Worm (Caenorhabditis elegans) whole organism, young adult: ENCODE measurements around the gene gnrr-7.
A peak's percentile ranks its signal among the peaks of the same experiment; 100 is the strongest.

Source experiments
- B0035.1 ChIP-seq: sonication (generic microtip); optimal IDR thresholded peaks from 2 replicates; lab custom pipeline; 2016; ENCODE audit warnings: missing genetic modification characterization, mild to moderate bottlenecking, missing compliant biosample characterization, missing genotype, missing genetic modification reagents
- B0261.1 ChIP-seq: sonication (generic microtip); optimal IDR thresholded peaks from 2 replicates; lab custom pipeline; 2016; ENCODE audit warnings: mild to moderate bottlenecking, missing genetic modification characterization, moderate library complexity, missing compliant biosample characterization
- F10E7.11 ChIP-seq: sonication (generic microtip); optimal IDR thresholded peaks from 2 replicates; lab custom pipeline; 2017; ENCODE audit warnings: mild to moderate bottlenecking, missing genetic modification characterization, moderate library complexity, missing compliant biosample characterization
- F37B4.10 ChIP-seq: fragments of 200-800 bp; sonication (Bioruptor generic); IDR thresholded peaks from 2 replicates; pipeline ENCODE4 v1.3.6; 2022; ENCODE audit warnings: missing genetic modification characterization, missing compliant biosample characterization
- F55B11.4 ChIP-seq: sonication (generic microtip); optimal IDR thresholded peaks from 2 replicates; lab custom pipeline; 2016; ENCODE audit warnings: missing compliant biosample characterization, missing genetic modification characterization, borderline replicate concordance; ENCODE audit not compliant: insufficient read depth
- F57C9.4 ChIP-seq: sonication (generic microtip); optimal IDR thresholded peaks from 2 replicates; lab custom pipeline; 2017; ENCODE audit warnings: mild to moderate bottlenecking, missing genetic modification characterization, missing compliant biosample characterization
- K12H6.12 ChIP-seq: fragments of 200-800 bp; sonication (Bioruptor generic); optimal IDR thresholded peaks from 2 replicates; lab custom pipeline; 2018; ENCODE audit warnings: mild to moderate bottlenecking, missing genetic modification characterization, missing compliant biosample characterization
- T07F8.4 ChIP-seq: sonication (generic microtip); optimal IDR thresholded peaks from 2 replicates; lab custom pipeline; 2016; ENCODE audit warnings: mild to moderate bottlenecking, missing genetic modification characterization, moderate library complexity, missing compliant biosample characterization
- Y53F4B.3 ChIP-seq: fragments of 200-800 bp; sonication (Bioruptor generic); IDR thresholded peaks from 2 replicates; pipeline ENCODE4 v1.3.6; 2022; ENCODE audit warnings: missing genetic modification reagents, missing genetic modification characterization, missing compliant biosample characterization
- Y95B8A.8 ChIP-seq: fragments of 200-800 bp; sonication (Bioruptor generic); IDR thresholded peaks from 2 replicates; pipeline ENCODE4 v1.3.6; 2022; ENCODE audit warnings: missing genetic modification reagents, missing genetic modification characterization, missing compliant biosample characterization
- ama-1 ChIP-seq, 3 experiments: fragments of 150-350 bp in 1 of 3; sonication (generic microtip) in 2 of 3; optimal IDR thresholded peaks; 2 replicates each; lab custom pipeline; 2014 to 2018; ENCODE audit warnings: missing biosample characterization in 2 of 3, missing genetic modification characterization in 2 of 3, missing genetic modification reagents in 2 of 3
- attf-5 ChIP-seq: fragments of 200-800 bp; sonication (Bioruptor generic); optimal IDR thresholded peaks from 2 replicates; lab custom pipeline; 2018; ENCODE audit warnings: mild to moderate bottlenecking, missing genetic modification characterization, missing compliant biosample characterization
- attf-6 ChIP-seq: fragments of 200-800 bp; sonication (Bioruptor generic); IDR thresholded peaks from 2 replicates; pipeline ENCODE4 v1.3.6; 2022; ENCODE audit warnings: missing genetic modification reagents, missing genetic modification characterization, missing compliant biosample characterization
- bed-2 ChIP-seq: fragments of 200-800 bp; sonication (Bioruptor generic); IDR thresholded peaks from 2 replicates; pipeline ENCODE4 v1.3.6; 2022; ENCODE audit warnings: missing genetic modification reagents, missing genetic modification characterization, missing compliant biosample characterization
- ceh-100 ChIP-seq: fragments of 200-800 bp; sonication (Bioruptor generic); IDR thresholded peaks from 2 replicates; pipeline ENCODE4 v1.3.6; 2022; ENCODE audit warnings: missing genetic modification reagents, missing genetic modification characterization, missing compliant biosample characterization
- ceh-40 ChIP-seq: fragments of 200-800 bp; sonication (Bioruptor generic); IDR thresholded peaks from 2 replicates; pipeline ENCODE4 v1.3.6; 2022; ENCODE audit warnings: missing genetic modification characterization, missing compliant biosample characterization
- ceh-58 ChIP-seq: fragments of 200-800 bp; sonication (Bioruptor generic); IDR thresholded peaks from 2 replicates; pipeline ENCODE4 v1.3.6; 2022; ENCODE audit warnings: missing genetic modification characterization, missing compliant biosample characterization
- chd-7 ChIP-seq: sonication (generic microtip); optimal IDR thresholded peaks from 2 replicates; lab custom pipeline; 2016; ENCODE audit warnings: mild to moderate bottlenecking, missing genetic modification characterization, moderate library complexity, missing compliant biosample characterization
- die-1 ChIP-seq: sonication (generic microtip); optimal IDR thresholded peaks from 2 replicates; lab custom pipeline; 2016; ENCODE audit warnings: missing genotype, mild to moderate bottlenecking, missing genetic modification characterization, missing compliant biosample characterization
- dox-1 ChIP-seq: fragments of 200-800 bp; sonication (Bioruptor generic); IDR thresholded peaks from 2 replicates; pipeline ENCODE4 v1.3.6; 2022; ENCODE audit warnings: missing genetic modification reagents, missing genetic modification characterization, missing compliant biosample characterization
- dpff-1 ChIP-seq: sonication (generic microtip); optimal IDR thresholded peaks from 2 replicates; lab custom pipeline; 2017; ENCODE audit warnings: mild to moderate bottlenecking, missing genetic modification characterization, missing compliant biosample characterization
- egrh-3 ChIP-seq: fragments of 200-800 bp; sonication (Bioruptor generic); IDR thresholded peaks from 2 replicates; pipeline ENCODE4 v1.3.6; 2022; ENCODE audit warnings: missing genetic modification reagents, missing genetic modification characterization, missing compliant biosample characterization
- him-1 ChIP-seq: sonication (generic microtip); optimal IDR thresholded peaks from 2 replicates; lab custom pipeline; 2016; ENCODE audit warnings: missing genotype, missing genetic modification reagents, missing genetic modification characterization, missing compliant biosample characterization
- let-607 ChIP-seq, 2 experiments: fragments of 200-800 bp in 1 of 2; sonication (Bioruptor generic) in 1 of 2; sonication (generic microtip) in 1 of 2; optimal IDR thresholded peaks; 2 replicates each; lab custom pipeline; 2016 to 2018; ENCODE audit warnings: mild to moderate bottlenecking in 2 of 2, missing compliant biosample characterization in 2 of 2, missing genetic modification characterization in 2 of 2, moderate library complexity in 2 of 2, missing genotype in 1 of 2
- lin-26 ChIP-seq: fragments of 200-800 bp; sonication (Bioruptor generic); IDR thresholded peaks from 2 replicates; pipeline ENCODE4 v1.3.6; 2022; ENCODE audit warnings: missing genetic modification reagents, missing genetic modification characterization, missing compliant biosample characterization
- lsl-1 ChIP-seq: fragments of 200-800 bp; sonication (Bioruptor generic); optimal IDR thresholded peaks from 2 replicates; lab custom pipeline; 2018; ENCODE audit warnings: mild to moderate bottlenecking, missing genetic modification characterization, moderate library complexity, missing compliant biosample characterization
- madf-3 ChIP-seq: fragments of 200-800 bp; sonication (Bioruptor generic); IDR thresholded peaks from 2 replicates; pipeline ENCODE4 v1.3.6; 2022; ENCODE audit warnings: missing genetic modification reagents, missing genetic modification characterization, missing compliant biosample characterization
- madf-6 ChIP-seq: fragments of 200-800 bp; sonication (Bioruptor generic); IDR thresholded peaks from 2 replicates; pipeline ENCODE4 v1.3.6; 2022; ENCODE audit warnings: missing genetic modification reagents, missing genetic modification characterization, missing compliant biosample characterization
- madf-8 ChIP-seq: fragments of 200-800 bp; sonication (Bioruptor generic); conservative IDR thresholded peaks from 2 replicates; pipeline ENCODE4 v1.3.6; 2022; ENCODE audit warnings: missing genetic modification reagents, missing genetic modification characterization, missing compliant biosample characterization
- mcd-1 ChIP-seq: fragments of 200-800 bp; sonication (Bioruptor generic); IDR thresholded peaks from 2 replicates; pipeline ENCODE4 v1.3.6; 2022; ENCODE audit warnings: missing genetic modification reagents, missing genetic modification characterization, missing compliant biosample characterization
- mel-28 ChIP-seq: sonication (generic microtip); optimal IDR thresholded peaks from 2 replicates; lab custom pipeline; 2016; ENCODE audit warnings: borderline replicate concordance, mild to moderate bottlenecking, missing genetic modification characterization, missing compliant biosample characterization
- mes-4 ChIP-seq: sonication (generic microtip); optimal IDR thresholded peaks from 2 replicates; lab custom pipeline; 2016; ENCODE audit warnings: missing genotype, missing genetic modification characterization, missing compliant biosample characterization
- mxl-1 ChIP-seq: sonication (generic microtip); optimal IDR thresholded peaks from 2 replicates; lab custom pipeline; 2016; ENCODE audit warnings: missing genetic modification characterization, missing compliant biosample characterization
- nhr-179 ChIP-seq: sonication (generic microtip); optimal IDR thresholded peaks from 2 replicates; lab custom pipeline; 2016; ENCODE audit warnings: mild to moderate bottlenecking, missing genetic modification characterization, missing compliant biosample characterization
- nhr-80 ChIP-seq: sonication (generic microtip); optimal IDR thresholded peaks from 2 replicates; lab custom pipeline; 2016; ENCODE audit warnings: missing genetic modification characterization, missing compliant biosample characterization
- nhr-90 ChIP-seq: sonication (generic microtip); optimal IDR thresholded peaks from 2 replicates; lab custom pipeline; 2016; ENCODE audit warnings: missing genotype, mild to moderate bottlenecking, missing genetic modification characterization, missing compliant biosample characterization
- pbrm-1 ChIP-seq: fragments of 200-800 bp; sonication (Bioruptor generic); IDR thresholded peaks from 2 replicates; pipeline ENCODE4 v1.3.6; 2022; ENCODE audit warnings: missing genetic modification reagents, missing genetic modification characterization, missing compliant biosample characterization
- pha-4 ChIP-seq: fragments of 150-350 bp; sonication (generic microtip); optimal IDR thresholded peaks from 2 replicates; lab custom pipeline; 2014; ENCODE audit warnings: missing biosample characterization, missing genetic modification reagents, missing genetic modification characterization
- rcor-1 ChIP-seq: fragments of 200-800 bp; sonication (Bioruptor generic); IDR thresholded peaks from 2 replicates; pipeline ENCODE4 v1.3.6; 2022; ENCODE audit warnings: missing genetic modification reagents, missing genetic modification characterization, missing compliant biosample characterization
- rec-8 ChIP-seq, 2 experiments: sonication (generic microtip); optimal IDR thresholded peaks; 2 replicates each; lab custom pipeline; 2016; ENCODE audit warnings: mild to moderate bottlenecking in 2 of 2, missing genetic modification characterization in 2 of 2, missing genetic modification reagents in 2 of 2, missing genotype in 2 of 2, missing biosample characterization in 1 of 2, missing compliant biosample characterization in 1 of 2, moderate library complexity in 1 of 2
- rpc-1 ChIP-seq, 2 experiments: fragments of 150-350 bp in 1 of 2; sonication (generic microtip) in 1 of 2; optimal IDR thresholded peaks; 2 replicates each; lab custom pipeline; 2014 to 2018; ENCODE audit warnings: missing biosample characterization in 1 of 2, missing genetic modification characterization in 1 of 2, missing genetic modification reagents in 1 of 2, missing genotype in 1 of 2
- sea-2 ChIP-seq: fragments of 200-800 bp; sonication (Bioruptor generic); IDR thresholded peaks from 2 replicates; pipeline ENCODE4 v1.3.6; 2022; ENCODE audit warnings: missing genetic modification characterization, missing compliant biosample characterization
- snpc-1.3 ChIP-seq: sonication (generic microtip); optimal IDR thresholded peaks from 2 replicates; lab custom pipeline; 2017; ENCODE audit warnings: missing genetic modification characterization, mild to moderate bottlenecking, missing compliant biosample characterization, antibody characterized with exemption, moderate library complexity, missing genotype, missing genetic modification reagents; ENCODE audit not compliant: insufficient read depth
- zim-3 ChIP-seq: sonication (generic microtip); optimal IDR thresholded peaks from 2 replicates; lab custom pipeline; 2017; ENCODE audit warnings: mild to moderate bottlenecking, missing genetic modification characterization, moderate library complexity, missing compliant biosample characterization
- ztf-28 ChIP-seq: fragments of 200-800 bp; sonication (Bioruptor generic); IDR thresholded peaks from 2 replicates; pipeline ENCODE4 v1.3.6; 2022; ENCODE audit warnings: missing genetic modification reagents, missing genetic modification characterization, missing compliant biosample characterization

gnrr-7 gene

DNA sequence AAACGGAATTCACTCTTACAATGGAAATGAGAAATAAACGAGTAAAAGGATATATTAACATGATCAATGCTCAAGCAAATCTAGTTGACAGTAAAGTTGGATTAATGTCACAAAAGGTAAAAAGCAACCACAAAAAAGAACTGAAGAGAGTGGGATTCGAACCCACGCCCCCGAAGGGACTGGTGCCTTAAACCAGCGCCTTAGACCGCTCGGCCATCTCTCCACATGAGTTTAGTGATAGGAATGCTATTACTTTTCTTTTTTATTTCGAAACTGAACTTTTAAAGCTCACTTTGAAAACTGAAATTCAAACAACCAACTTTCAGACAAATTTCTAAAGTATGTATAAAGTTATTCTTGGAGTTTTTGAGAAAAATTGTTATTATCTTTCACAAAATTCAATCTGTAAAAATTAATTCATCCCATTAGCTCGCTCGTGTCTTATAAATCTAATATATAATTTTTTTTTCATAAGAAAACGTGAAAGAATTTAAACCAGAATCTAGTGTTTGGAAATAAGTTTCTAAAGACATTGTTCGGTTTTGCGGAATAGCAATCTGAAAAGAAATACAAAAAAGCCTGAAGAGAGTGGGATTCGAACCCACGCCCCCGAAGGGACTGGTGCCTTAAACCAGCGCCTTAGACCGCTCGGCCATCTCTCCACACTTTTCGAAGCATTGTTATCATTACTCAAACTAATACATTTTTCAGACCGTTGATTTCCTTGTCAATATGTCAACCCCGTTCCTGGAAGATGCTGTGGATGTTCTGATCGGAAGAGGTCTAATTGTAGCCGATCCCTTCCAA, 22.6 kb upstream of the gnrr-7 start (continued):
- TF ChIP-seq T07F8.4 (tag; lab: Kevin White, UChicago) (peak; percentile 46), pha-4 (tag; lab: Kevin White, UChicago) (no peak), ceh-40 (GFP tag; lab: Robert Waterston, UW) (0 out of 2 replicates have a peak, but pooled peaks have one; percentile 63), bed-2 (GFP tag; lab: Robert Waterston, UW) (no peak), pbrm-1 (GFP tag; lab: Robert Waterston, UW) (peak; percentile 80), nhr-90 (tag; lab: Kevin White, UChicago) (peak; percentile 62), K12H6.12 (tag; lab: Kevin White, UChicago) (no peak), madf-3 (GFP tag; lab: Robert Waterston, UW) (0 out of 2 replicates have a peak, but pooled peaks have one; percentile 65), mcd-1 (no peak), let-607 (tag; optimal IDR thresholded peaks at IDR 0.05; lab: Kevin White, UChicago) (peak in 1 of 2 experiments; percentile 28), zim-3 (tag; lab: Kevin White, UChicago) (peak; percentile 18), ceh-100 (GFP tag; lab: Robert Waterston, UW) (no peak), rec-8 (tag; optimal IDR thresholded peaks at IDR 0.05; lab: Kevin White, UChicago) (peak; percentile 38 to 47), F57C9.4 (tag; lab: Kevin White, UChicago) (no peak), Y95B8A.8 (0 out of 2 replicates have a peak, but pooled peaks have one; percentile 39), rpc-1 (optimal IDR thresholded peaks at IDR 0.05; lab: Kevin White, UChicago) (peak; percentile 85), rpc-1 (tag; optimal IDR thresholded peaks at IDR 0.05; lab: Kevin White, UChicago) (peak; percentile 86), nhr-80 (tag; lab: Kevin White, UChicago) (no peak), attf-6 (GFP tag; lab: Robert Waterston, UW) (peak; percentile 39; the same call in 1 of the 2 replicates), F55B11.4 (tag; lab: Kevin White, UChicago) (no peak), attf-5 (no peak), die-1 (tag; lab: Kevin White, UChicago) (peak; percentile 64), snpc-1.3 (tag; lab: Kevin White, UChicago) (peak; percentile 56), madf-6 (GFP tag; lab: Robert Waterston, UW) (no peak), mes-4 (peak; percentile 34), dox-1 (GFP tag; lab: Robert Waterston, UW) (peak; percentile 42; the same call in 1 of the 2 replicates), B0261.1 (tag; lab: Kevin White, UChicago) (peak; percentile 72), chd-7 (tag; lab: Kevin White, UChicago) (no peak), madf-8 (GFP tag; lab: Robert Waterston, UW) (no peak), him-1 (tag; lab: Kevin White, UChicago) (peak; percentile 77), mxl-1 (tag; lab: Kevin White, UChicago) (peak; percentile 40), B0035.1 (peak; percentile 5), lin-26 (peak; percentile 87), ama-1 (optimal IDR thresholded peaks at IDR 0.05; lab: Kevin White, UChicago) (no peak), ama-1 (GFP tag; optimal IDR thresholded peaks at IDR 0.05; lab: Kevin White, UChicago) (peak in 1 of 2 experiments; percentile 55), rcor-1 (peak; percentile 38; the same call in 1 of the 2 replicates), ztf-28 (GFP tag; lab: Robert Waterston, UW) (0 out of 2 replicates have a peak, but pooled peaks have one; percentile 32)

DNA sequence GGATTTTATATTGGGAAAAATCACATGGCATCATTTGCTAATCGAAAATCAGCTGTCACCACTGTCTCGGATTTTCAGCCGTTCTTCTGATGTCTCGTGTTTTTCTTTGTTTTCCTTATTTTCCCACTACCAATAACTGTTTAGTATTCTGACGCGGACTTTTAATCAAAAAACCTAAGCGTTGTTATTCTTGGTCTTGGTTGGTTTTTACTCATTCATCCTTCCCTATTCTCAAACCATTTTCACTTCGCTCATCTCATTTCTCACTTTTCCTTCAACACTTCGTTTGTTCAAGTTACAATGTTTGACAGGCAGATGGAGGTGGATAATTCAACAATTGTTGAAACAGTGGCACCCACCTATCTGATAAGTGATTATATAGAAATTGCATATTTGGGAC, 7.0 kb upstream of the gnrr-7 start, which contains the start of gene gnrr-6:
gnrr-6 (plus strand) TSS at position 301 of the 400 bp plus-strand sequence.
- no peak for TF ChIP-seq T07F8.4 (tag; lab: Kevin White, UChicago)
- no peak for TF ChIP-seq pha-4 (tag; lab: Kevin White, UChicago)
- TF ChIP-seq madf-3 (GFP tag; lab: Robert Waterston, UW) = no peak
- TF ChIP-seq mel-28 = no peak
- TF ChIP-seq dpff-1 (tag; lab: Kevin White, UChicago) = no peak
- no peak for TF ChIP-seq Y53F4B.3
- TF ChIP-seq die-1 (tag; lab: Kevin White, UChicago) = no peak
- TF ChIP-seq egrh-3 (GFP tag; lab: Robert Waterston, UW) = no peak
- no peak for TF ChIP-seq lsl-1
- TF ChIP-seq sea-2 (GFP tag; lab: Robert Waterston, UW) = no peak
- TF ChIP-seq madf-8 (GFP tag; lab: Robert Waterston, UW) = no peak
- TF ChIP-seq F37B4.10 = no peak
- no peak for TF ChIP-seq ceh-58 (GFP tag; lab: Robert Waterston, UW)
- TF ChIP-seq nhr-179 (tag; lab: Kevin White, UChicago) = no peak
- no peak for TF ChIP-seq rcor-1
- TF ChIP-seq F10E7.11 (tag; lab: Kevin White, UChicago) = no peak
